Worm (Caenorhabditis elegans): ENCODE measurements around the gene hda-5.

The hda-5 gene

ce11 chrII:11845954-11846353, 47.1 kb downstream of the hda-5 start:
- TF ChIP-seq sma-9 (GFP tag; optimal IDR thresholded peaks at IDR 0.05) (no peak), sma-9 (tag; optimal IDR thresholded peaks at IDR 0.05) (no peak), snpc-4 (tag; optimal IDR thresholded peaks at IDR 0.05) (peak; percentile 18), ama-1 (optimal IDR thresholded peaks at IDR 0.05) (peak; percentile 57), nhr-21 (tag; optimal IDR thresholded peaks at IDR 0.05) (peak; percentile 52)

ce11 chrII:11849572-11849971, 50.7 kb downstream of the hda-5 start:
- TF ChIP-seq sma-9 (GFP tag; optimal IDR thresholded peaks at IDR 0.05) (peak; percentile 53), sma-9 (tag; optimal IDR thresholded peaks at IDR 0.05) (no peak), nhr-21 (tag; optimal IDR thresholded peaks at IDR 0.05) (peak; percentile 13), nhr-11 (tag; optimal IDR thresholded peaks at IDR 0.05) (no peak), nhr-25 (tag; optimal IDR thresholded peaks at IDR 0.05) (peak; percentile 21)

Data from whole organism, L2 larva.